Fruit fly (Drosophila melanogaster): ENCODE results near the gene CG32483.
A peak's percentile ranks its signal among the peaks of the same experiment; 100 is the strongest.

Gene CG32483

dm6 chr3L:681793-682369 lies 8.0 kb downstream of the CG32483 start:
- TF ChIP-seq Dll (optimal IDR thresholded peaks at IDR 0.05) (no peak), EcR (GFP tag; optimal IDR thresholded peaks at IDR 0.05) (no peak), pan (optimal IDR thresholded peaks at IDR 0.05) (no peak), usp (GFP tag; optimal IDR thresholded peaks at IDR 0.05) (no peak), psq (optimal IDR thresholded peaks at IDR 0.05) (no peak), CG8478 (optimal IDR thresholded peaks at IDR 0.05) (no peak)

- TF ChIP-seq psq (optimal IDR thresholded peaks at IDR 0.05) (no peak), usp (GFP tag; optimal IDR thresholded peaks at IDR 0.05) (no peak), CG8478 (optimal IDR thresholded peaks at IDR 0.05) (no peak), Dll (optimal IDR thresholded peaks at IDR 0.05) (no peak), pan (optimal IDR thresholded peaks at IDR 0.05) (no peak), EcR (GFP tag; optimal IDR thresholded peaks at IDR 0.05) (no peak)
Measured at dm6 chr3L:680258-680657, 9.6 kb downstream of the CG32483 start, which contains the start of gene CG17129. Gene CG17129 (minus strand): TSS chr3L:680326.

- TF ChIP-seq Dll (optimal IDR thresholded peaks at IDR 0.05): no peak
- TF ChIP-seq pan (optimal IDR thresholded peaks at IDR 0.05): no peak
- TF ChIP-seq CG8478 (optimal IDR thresholded peaks at IDR 0.05): no peak
- TF ChIP-seq psq (optimal IDR thresholded peaks at IDR 0.05): no peak
- no peak for TF ChIP-seq EcR (GFP tag; optimal IDR thresholded peaks at IDR 0.05)
- TF ChIP-seq usp (GFP tag; optimal IDR thresholded peaks at IDR 0.05): no peak
Measured at dm6 chr3L:675856-676255, 14.0 kb downstream of the CG32483 start.

dm6 chr3L:673324-673723 lies 16.6 kb downstream of the CG32483 start:
- TF ChIP-seq EcR (GFP tag; optimal IDR thresholded peaks at IDR 0.05) (no peak), psq (optimal IDR thresholded peaks at IDR 0.05) (no peak), usp (GFP tag; optimal IDR thresholded peaks at IDR 0.05) (no peak), CG8478 (optimal IDR thresholded peaks at IDR 0.05) (no peak)

dm6 chr3L:666544-666943 lies 23.3 kb downstream of the CG32483 start:
- TF ChIP-seq EcR (GFP tag; optimal IDR thresholded peaks at IDR 0.05) (no peak), psq (optimal IDR thresholded peaks at IDR 0.05) (no peak), Dll (optimal IDR thresholded peaks at IDR 0.05) (no peak), pan (optimal IDR thresholded peaks at IDR 0.05) (no peak), usp (GFP tag; optimal IDR thresholded peaks at IDR 0.05) (no peak), CG8478 (optimal IDR thresholded peaks at IDR 0.05) (no peak)

dm6 chr3L:663880-664279 lies 26.0 kb downstream of the CG32483 start:
- TF ChIP-seq psq (optimal IDR thresholded peaks at IDR 0.05): no peak
- TF ChIP-seq usp (GFP tag; optimal IDR thresholded peaks at IDR 0.05): no peak
- TF ChIP-seq pan (optimal IDR thresholded peaks at IDR 0.05): no peak
- TF ChIP-seq Dll (optimal IDR thresholded peaks at IDR 0.05): no peak
- no peak for TF ChIP-seq EcR (GFP tag; optimal IDR thresholded peaks at IDR 0.05)
- no peak for TF ChIP-seq CG8478 (optimal IDR thresholded peaks at IDR 0.05)

dm6 chr3L:660314-661075 lies 29.4 kb downstream of the CG32483 start:
- TF ChIP-seq usp (GFP tag; optimal IDR thresholded peaks at IDR 0.05) (no peak), CG8478 (optimal IDR thresholded peaks at IDR 0.05) (no peak)

- TF ChIP-seq psq (optimal IDR thresholded peaks at IDR 0.05): no peak
- TF ChIP-seq CG8478 (optimal IDR thresholded peaks at IDR 0.05): no peak
- TF ChIP-seq usp (GFP tag; optimal IDR thresholded peaks at IDR 0.05): no peak
- no peak for TF ChIP-seq Dll (optimal IDR thresholded peaks at IDR 0.05)
- no peak for TF ChIP-seq EcR (GFP tag; optimal IDR thresholded peaks at IDR 0.05)
Measured at dm6 chr3L:658279-658678, 31.6 kb downstream of the CG32483 start.

dm6 chr3L:654019-654418 lies 35.9 kb downstream of the CG32483 start, which contains the start of the genes MED30 and Rev1:
Gene MED30 (minus strand): TSS chr3L:654089.
Gene Rev1 (plus strand): TSS chr3L:654363.
- no peak for TF ChIP-seq CG8478 (optimal IDR thresholded peaks at IDR 0.05)
- TF ChIP-seq pan (optimal IDR thresholded peaks at IDR 0.05): no peak
- no peak for TF ChIP-seq EcR (GFP tag; optimal IDR thresholded peaks at IDR 0.05)
- no peak for TF ChIP-seq Dll (optimal IDR thresholded peaks at IDR 0.05)
- no peak for TF ChIP-seq usp (GFP tag; optimal IDR thresholded peaks at IDR 0.05)
- no peak for TF ChIP-seq psq (optimal IDR thresholded peaks at IDR 0.05)

- no peak for TF ChIP-seq pan (optimal IDR thresholded peaks at IDR 0.05)
- TF ChIP-seq usp (GFP tag; optimal IDR thresholded peaks at IDR 0.05): no peak
- no peak for TF ChIP-seq Dll (optimal IDR thresholded peaks at IDR 0.05)
- no peak for TF ChIP-seq EcR (GFP tag; optimal IDR thresholded peaks at IDR 0.05)
- no peak for TF ChIP-seq CG8478 (optimal IDR thresholded peaks at IDR 0.05)
- TF ChIP-seq psq (optimal IDR thresholded peaks at IDR 0.05): no peak
Measured at dm6 chr3L:652637-653036, 37.2 kb downstream of the CG32483 start, which contains the start of gene CG3402. Gene CG3402 (minus strand): TSS chr3L:652881.

- TF ChIP-seq EcR (GFP tag; optimal IDR thresholded peaks at IDR 0.05) (no peak), Dll (optimal IDR thresholded peaks at IDR 0.05) (peak; percentile 50)
Measured at dm6 chr3L:649025-649769, 40.7 kb downstream of the CG32483 start.
